Worm (Caenorhabditis elegans) whole organism, mixed stage, embryonic: ENCODE results near the gene col-19.

Experiments
- blmp-1 ChIP-seq: fragments of 150-350 bp; optimal IDR thresholded peaks from 2 replicates; lab custom pipeline; 2014; ENCODE audit warnings: missing biosample characterization, missing genetic modification characterization
- elt-3 ChIP-seq: fragments of 150-350 bp; optimal IDR thresholded peaks from 2 replicates; lab custom pipeline; 2014; ENCODE audit warnings: missing biosample characterization, missing genetic modification characterization
- lsy-2 ChIP-seq: fragments of 150-350 bp; optimal IDR thresholded peaks from 2 replicates; lab custom pipeline; 2014; ENCODE audit warnings: missing biosample characterization, missing genetic modification characterization
- mep-1 ChIP-seq: fragments of 150-350 bp; optimal IDR thresholded peaks from 2 replicates; lab custom pipeline; 2017; ENCODE audit warnings: missing biosample characterization, missing genetic modification reagents, missing genetic modification characterization, inconsistent platforms
- nhr-237 ChIP-seq: fragments of 150-350 bp; optimal IDR thresholded peaks from 2 replicates; lab custom pipeline; 2014; ENCODE audit warnings: missing biosample characterization, missing genetic modification characterization
- nhr-28 ChIP-seq: fragments of 150-350 bp; optimal IDR thresholded peaks from 2 replicates; lab custom pipeline; 2014; ENCODE audit warnings: missing biosample characterization, missing genetic modification characterization
- unc-39 ChIP-seq: fragments of 150-350 bp; optimal IDR thresholded peaks from 2 replicates; lab custom pipeline; 2014; ENCODE audit warnings: missing biosample characterization, missing genetic modification characterization
- ztf-11 ChIP-seq: fragments of 150-350 bp; optimal IDR thresholded peaks from 2 replicates; lab custom pipeline; 2014; ENCODE audit warnings: missing biosample characterization, missing genetic modification characterization

DNA sequence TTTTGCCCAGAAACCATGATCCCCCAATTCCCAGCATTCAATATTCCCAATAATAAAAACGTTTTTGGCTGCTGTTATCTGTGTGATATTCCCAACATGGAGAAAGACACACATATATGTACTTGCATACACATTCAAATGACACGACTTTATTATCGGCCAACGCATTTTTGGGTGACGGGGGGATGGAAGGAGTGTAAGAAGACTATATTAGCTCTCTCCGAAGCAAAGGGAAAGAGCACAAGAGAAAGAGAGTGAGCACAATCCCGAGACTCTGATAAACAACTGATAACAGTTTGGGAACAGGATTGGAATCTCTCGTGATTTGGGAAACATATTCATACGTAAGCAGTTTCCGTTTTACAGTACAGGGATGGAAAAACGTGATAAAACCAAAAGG, 18.9 kb downstream of the col-19 start:
- TF ChIP-seq ztf-11 (tag; lab: Kevin White, UChicago) (no peak), nhr-237 (no peak), nhr-28 (tag; lab: Kevin White, UChicago) (no peak), mep-1 (tag; lab: Kevin White, UChicago) (no peak), lsy-2 (tag; lab: Kevin White, UChicago) (no peak), unc-39 (tag; lab: Kevin White, UChicago) (no peak), blmp-1 (no peak), elt-3 (no peak)
